Worm (Caenorhabditis elegans): ENCODE data around the gene F58B4.3.

The F58B4.3 gene

DNA sequence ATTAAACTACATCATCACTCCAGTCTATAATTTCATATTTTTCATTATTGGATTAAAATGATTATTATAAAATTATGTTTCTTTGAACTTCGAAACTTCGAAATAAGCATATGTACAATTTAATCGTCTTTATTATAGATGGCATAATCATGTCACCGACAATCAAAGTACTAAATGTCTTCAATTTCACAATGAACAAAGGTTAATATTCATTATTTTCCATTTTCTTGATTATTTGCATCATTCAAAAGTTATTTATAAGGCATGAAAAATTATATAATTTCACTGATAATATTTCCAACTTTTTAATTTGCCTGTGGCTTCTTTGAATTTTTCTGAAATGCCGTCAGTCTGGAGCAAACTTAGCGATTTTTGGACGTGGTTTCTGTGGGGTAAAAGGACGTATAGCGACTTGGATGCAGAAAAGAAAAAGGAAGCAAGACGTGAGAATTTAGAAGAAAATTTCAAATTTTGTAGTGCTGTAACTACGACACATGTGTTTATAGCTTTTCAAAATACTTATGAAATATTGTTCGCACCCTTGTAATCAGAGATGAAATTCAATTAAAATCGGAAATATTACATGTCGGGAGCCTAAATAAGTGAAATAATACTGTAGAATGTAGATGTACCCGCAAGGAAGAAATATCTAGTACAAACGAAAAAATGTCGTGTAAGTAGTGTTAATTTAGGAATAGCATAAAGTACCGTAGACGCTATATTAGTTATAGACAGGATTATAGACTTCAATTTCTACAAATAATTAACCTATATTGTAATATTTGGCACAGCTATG lies 26.3 kb downstream of the F58B4.3 start, which contains the start of gene F17C11.13:
F17C11.13 (plus strand) TSS at position 243 of the 796 bp plus-strand sequence.
- TF ChIP-seq sptf-2 (GFP tag; optimal IDR thresholded peaks at IDR 0.05), result no peak
- TF ChIP-seq nhr-80 (tag; optimal IDR thresholded peaks at IDR 0.05), result peak; percentile 29

DNA sequence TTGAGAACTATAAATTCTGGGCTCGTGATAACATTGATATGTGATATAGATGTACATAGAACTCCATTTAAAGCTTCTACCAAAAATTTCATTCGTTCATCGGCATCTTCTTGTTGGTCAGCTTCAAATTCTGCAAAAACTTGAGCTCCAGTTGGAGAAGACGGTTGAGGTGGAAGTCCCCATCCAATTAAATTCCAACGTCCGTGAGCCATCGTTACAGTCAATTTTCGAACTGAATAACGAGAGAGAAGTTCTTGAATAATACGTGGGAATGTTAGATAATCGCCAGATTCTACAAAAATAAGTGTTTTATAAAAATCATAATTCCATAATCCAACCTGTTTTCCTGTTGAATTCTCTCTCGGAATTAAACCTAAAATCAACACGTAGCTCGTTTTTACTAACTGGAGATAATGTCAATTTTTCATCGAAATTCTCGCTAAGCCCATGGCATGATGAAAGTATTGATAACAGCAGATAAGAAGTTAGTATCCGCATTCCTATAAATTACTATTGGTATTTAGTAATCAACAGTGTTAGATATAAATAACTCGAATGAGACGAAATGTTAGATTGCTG lies 28.8 kb downstream of the F58B4.3 start, which contains the start of gene pigt-1:
pigt-1 (minus strand) TSS at position 500 of the 579 bp plus-strand sequence.
- TF ChIP-seq B0261.1 (tag; optimal IDR thresholded peaks at IDR 0.05) (no peak), ama-1 (optimal IDR thresholded peaks at IDR 0.05) (peak; percentile 60), ama-1 (GFP tag; optimal IDR thresholded peaks at IDR 0.05) (no peak), F57A8.1 (GFP tag; optimal IDR thresholded peaks at IDR 0.05) (no peak), ZK185.1 (tag; optimal IDR thresholded peaks at IDR 0.05; ENCODE audit: poor library complexity, severe bottlenecking) (no peak), fkh-3 (tag; optimal IDR thresholded peaks at IDR 0.05) (peak; percentile 25), let-607 (tag; optimal IDR thresholded peaks at IDR 0.05) (peak in 1 of 2 experiments; percentile 0), ceh-27 (GFP tag; optimal IDR thresholded peaks at IDR 0.05) (no peak), D2030.7 (GFP tag; IDR thresholded peaks at IDR 0.05) (no peak), snpc-4 (GFP tag; optimal IDR thresholded peaks at IDR 0.05) (no peak), snpc-4 (tag; optimal IDR thresholded peaks at IDR 0.05) (peak in 1 of 4 experiments; percentile 9), mxl-1 (tag; optimal IDR thresholded peaks at IDR 0.05) (no peak), ekl-4 (GFP tag; IDR thresholded peaks at IDR 0.05) (0 out of 2 replicates have a peak, but pooled peaks have one; percentile 42), chd-7 (tag; optimal IDR thresholded peaks at IDR 0.05) (peak; percentile 23), egl-18 (GFP tag; IDR thresholded peaks at IDR 0.05) (no peak), B0336.3 (GFP tag; IDR thresholded peaks at IDR 0.05) (peak; percentile 66; the same call in 1 of the 2 replicates), hmg-1.2 (GFP tag; IDR thresholded peaks at IDR 0.05) (0 out of 2 replicates have a peak, but pooled peaks have one; percentile 10), somi-1 (GFP tag; optimal IDR thresholded peaks at IDR 0.05) (no peak), B0019.2 (GFP tag; conservative IDR thresholded peaks at IDR 0.05) (no peak), mcd-1 (GFP tag; IDR thresholded peaks at IDR 0.05) (peak; percentile 28; the same call in 1 of the 2 replicates), C06A6.2 (GFP tag; conservative IDR thresholded peaks at IDR 0.05) (no peak), repo-1 (tag; optimal IDR thresholded peaks at IDR 0.05) (peak; percentile 60), madf-3 (GFP tag; IDR thresholded peaks at IDR 0.05) (no peak), unc-130 (GFP tag; optimal IDR thresholded peaks at IDR 0.05) (peak; percentile 15), ztf-18 (tag; optimal IDR thresholded peaks at IDR 0.05) (no peak), ets-4 (GFP tag; optimal IDR thresholded peaks at IDR 0.05) (peak; percentile 11), hsf-1 (GFP tag; IDR thresholded peaks at IDR 0.05) (0 out of 2 replicates have a peak, but pooled peaks have one; percentile 14), sea-2 (GFP tag; IDR thresholded peaks at IDR 0.05) (no peak), lin-54 (GFP tag; optimal IDR thresholded peaks at IDR 0.05) (peak; percentile 29), K12H6.12 (tag; optimal IDR thresholded peaks at IDR 0.05) (no peak), Y79H2A.3 (GFP tag; conservative IDR thresholded peaks at IDR 0.05) (no peak), bed-1 (GFP tag; IDR thresholded peaks at IDR 0.05) (no peak), Y56A3A.18 (GFP tag; IDR thresholded peaks at IDR 0.05) (no peak), athp-1 (tag; optimal IDR thresholded peaks at IDR 0.05) (peak; percentile 9), cebp-1 (GFP tag; IDR thresholded peaks at IDR 0.05) (no peak), cebp-1 (tag; optimal IDR thresholded peaks at IDR 0.05) (peak; percentile 30), lin-40 (tag; optimal IDR thresholded peaks at IDR 0.05) (no peak)

Measured in whole organism, young adult.